Worm (Caenorhabditis elegans): ENCODE data around the gene F37A8.5.

DNA sequence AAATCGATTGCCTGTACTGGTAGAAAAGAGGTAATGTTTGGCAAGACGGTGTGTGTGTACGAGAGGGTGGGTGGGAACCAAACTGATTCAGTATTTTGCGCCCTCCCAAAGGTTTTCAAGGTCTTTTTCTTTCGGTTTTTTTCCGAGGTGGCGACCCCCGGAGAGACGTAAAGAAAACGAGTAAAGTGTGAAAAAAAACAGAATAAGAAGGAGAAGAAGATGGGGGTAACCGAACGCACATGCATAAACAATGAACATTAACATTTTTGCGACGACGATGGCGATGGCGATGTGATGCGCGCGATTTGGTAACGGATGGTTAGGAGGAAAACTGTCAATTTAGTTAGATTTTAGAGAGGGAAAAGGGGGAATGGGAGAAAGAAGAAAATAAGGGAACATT is 22.0 kb downstream of the F37A8.5 start:
- TF ChIP-seq ceh-20 (GFP tag; IDR thresholded peaks at IDR 0.05) (no peak), pha-4 (GFP tag; IDR thresholded peaks at IDR 0.05) (no peak), pha-4 (tag; optimal IDR thresholded peaks at IDR 0.05) (no peak), ceh-62 (tag; optimal IDR thresholded peaks at IDR 0.05) (no peak), nhr-10 (tag; optimal IDR thresholded peaks at IDR 0.05) (no peak), php-3 (GFP tag; IDR thresholded peaks at IDR 0.05) (no peak), nhr-28 (tag; optimal IDR thresholded peaks at IDR 0.05) (no peak), lin-29 (GFP tag; IDR thresholded peaks at IDR 0.05) (no peak), lin-15B (tag; optimal IDR thresholded peaks at IDR 0.05) (no peak), nhr-6 (tag; optimal IDR thresholded peaks at IDR 0.05) (no peak), lin-13 (GFP tag; optimal IDR thresholded peaks at IDR 0.05) (no peak), snpc-4 (tag; optimal IDR thresholded peaks at IDR 0.05) (no peak), unc-62 (GFP tag; optimal IDR thresholded peaks at IDR 0.05 in 1 of 2) (peak in 1 of 2 experiments; percentile 80), unc-62 (tag; optimal IDR thresholded peaks at IDR 0.05) (no peak), dpl-1 (GFP tag; optimal IDR thresholded peaks at IDR 0.05) (no peak)
